Fruit fly (Drosophila melanogaster) whole organism, embryonic: ENCODE data around the gene et.

ENCODE experiments used
- Adf1 ChIP-seq: fragments of 200-800 bp; sonication (Bioruptor generic); IDR thresholded peaks from 2 replicates; pipeline ENCODE4 v1.3.6; 2022; ENCODE audit warnings: missing biosample characterization, missing genetic modification characterization
- B-H1 ChIP-seq: fragments of 200-800 bp; sonication (Bioruptor generic); IDR thresholded peaks from 3 replicates; pipeline ENCODE4 v1.3.6; 2022; ENCODE audit warnings: missing biosample characterization, missing genetic modification characterization
- CG1024 ChIP-seq: fragments of 200-800 bp; sonication (Bioruptor generic); IDR thresholded peaks from 2 replicates; pipeline ENCODE4 v1.3.6; 2022; ENCODE audit warnings: missing biosample characterization, missing genetic modification characterization
- CG10431 ChIP-seq: fragments of 200-800 bp; sonication (Bioruptor generic); optimal IDR thresholded peaks from 3 replicates; lab custom pipeline; 2018; ENCODE audit warnings: missing biosample characterization, mild to moderate bottlenecking, missing genetic modification characterization
- CG12104 ChIP-seq: fragments of 200-800 bp; sonication (Bioruptor generic); optimal IDR thresholded peaks from 3 replicates; lab custom pipeline; 2016; ENCODE audit warnings: missing biosample characterization, missing genetic modification characterization
- CG1233 ChIP-seq: fragments of 200-800 bp; sonication (Bioruptor generic); optimal IDR thresholded peaks from 4 replicates; lab custom pipeline; 2018; ENCODE audit warnings: missing biosample characterization, mild to moderate bottlenecking, missing genetic modification characterization
- CG12659 ChIP-seq: fragments of 200-800 bp; sonication (Bioruptor generic); optimal IDR thresholded peaks from 3 replicates; lab custom pipeline; 2017; ENCODE audit warnings: mild to moderate bottlenecking, missing biosample characterization, missing genetic modification reagents, missing genetic modification characterization
- CG16813 ChIP-seq: fragments of 200-800 bp; sonication (Bioruptor generic); IDR thresholded peaks from 3 replicates; pipeline ENCODE4 v1.3.6; 2022; ENCODE audit warnings: missing biosample characterization, missing genetic modification characterization; ENCODE audit not compliant: partially characterized antibody
- CG17568 ChIP-seq: fragments of 200-800 bp; sonication (Bioruptor generic); optimal IDR thresholded peaks from 2 replicates; lab custom pipeline; 2018; ENCODE audit warnings: missing biosample characterization, mild to moderate bottlenecking, missing genetic modification characterization, moderate library complexity
- CG2678 ChIP-seq: fragments of 200-800 bp; sonication (Bioruptor generic); optimal IDR thresholded peaks from 3 replicates; lab custom pipeline; 2019; ENCODE audit warnings: missing biosample characterization, mild to moderate bottlenecking, missing genetic modification characterization, moderate library complexity
- CG33557 ChIP-seq: fragments of 200-800 bp; sonication (Bioruptor generic); optimal IDR thresholded peaks from 2 replicates; lab custom pipeline; 2019; ENCODE audit warnings: missing biosample characterization, mild to moderate bottlenecking, missing genetic modification characterization, moderate library complexity
- CG4404 ChIP-seq: fragments of 200-800 bp; sonication (Bioruptor generic); IDR thresholded peaks from 2 replicates; pipeline ENCODE4 v1.3.6; 2022; ENCODE audit warnings: missing biosample characterization, missing genetic modification characterization
- CG4730 ChIP-seq: fragments of 200-800 bp; sonication (Bioruptor generic); IDR thresholded peaks from 2 replicates; pipeline ENCODE4 v1.3.6; 2022; ENCODE audit warnings: missing biosample characterization, missing genetic modification characterization
- CG5180 ChIP-seq: fragments of 200-800 bp; sonication (Bioruptor generic); optimal IDR thresholded peaks from 3 replicates; lab custom pipeline; 2017; ENCODE audit warnings: missing biosample characterization, missing genetic modification characterization, mild to moderate bottlenecking, moderate library complexity, missing genetic modification reagents
- CG6689 ChIP-seq: fragments of 200-800 bp; sonication (Bioruptor generic); IDR thresholded peaks from 2 replicates; pipeline ENCODE4 v1.3.6; 2022; ENCODE audit warnings: missing biosample characterization, missing genetic modification characterization
- CG6854 ChIP-seq: fragments of 200-800 bp; sonication (Bioruptor generic); optimal IDR thresholded peaks from 3 replicates; lab custom pipeline; 2017; ENCODE audit warnings: missing biosample characterization, mild to moderate bottlenecking, missing genetic modification characterization
- CG8388 ChIP-seq: fragments of 200-800 bp; sonication (Bioruptor generic); optimal IDR thresholded peaks from 2 replicates; lab custom pipeline; 2019; ENCODE audit warnings: missing biosample characterization, mild to moderate bottlenecking, missing genetic modification characterization, moderate library complexity
- CG9215 ChIP-seq: fragments of 200-800 bp; sonication (Bioruptor generic); IDR thresholded peaks from 2 replicates; pipeline ENCODE4 v1.3.6; 2022; ENCODE audit warnings: missing biosample characterization, missing genetic modification characterization
- CG9437 ChIP-seq: fragments of 200-800 bp; sonication (Bioruptor generic); optimal IDR thresholded peaks from 2 replicates; lab custom pipeline; 2018; ENCODE audit warnings: missing biosample characterization, mild to moderate bottlenecking, missing genetic modification characterization
- Hmx ChIP-seq: fragments of 200-800 bp; sonication (Bioruptor generic); optimal IDR thresholded peaks from 2 replicates; lab custom pipeline; 2016; ENCODE audit warnings: missing biosample characterization, missing genetic modification characterization
- Hr39 ChIP-seq: fragments of >200 bp; optimal IDR thresholded peaks from 2 replicates; lab custom pipeline; 2017
- MBD-R2 ChIP-seq: fragments of 200-800 bp; sonication (Bioruptor generic); IDR thresholded peaks from 2 replicates; pipeline ENCODE4 v1.3.6; 2022; ENCODE audit warnings: missing biosample characterization, missing genetic modification characterization
- MTF-1 ChIP-seq: fragments of 200-800 bp; sonication (Bioruptor generic); optimal IDR thresholded peaks from 2 replicates; lab custom pipeline; 2018; ENCODE audit warnings: missing biosample characterization, mild to moderate bottlenecking, missing genetic modification characterization, borderline replicate concordance
- Med ChIP-seq: fragments of 200-800 bp; sonication (Bioruptor generic); peaks from one replicate; lab custom pipeline; 2016; ENCODE audit warnings: missing biosample characterization, missing genetic modification characterization, mild to moderate bottlenecking, inconsistent platforms, moderate library complexity
- Mrtf ChIP-seq: fragments of 200-800 bp; sonication (Bioruptor generic); IDR thresholded peaks from 3 replicates; pipeline ENCODE4 v1.3.6; 2022; ENCODE audit warnings: missing biosample characterization, missing genetic modification characterization
- Myb ChIP-seq: fragments of 200-800 bp; sonication (Bioruptor generic); optimal IDR thresholded peaks from 2 replicates; lab custom pipeline; 2016; ENCODE audit warnings: missing biosample characterization, missing genetic modification characterization
- Neu2 ChIP-seq: fragments of 200-800 bp; sonication (Bioruptor generic); optimal IDR thresholded peaks from 3 replicates; lab custom pipeline; 2016; ENCODE audit warnings: missing biosample characterization, missing genetic modification characterization, borderline replicate concordance
- Nf-YB ChIP-seq: fragments of 200-800 bp; sonication (Bioruptor generic); optimal IDR thresholded peaks from 3 replicates; lab custom pipeline; 2019; ENCODE audit warnings: missing biosample characterization, mild to moderate bottlenecking, missing genetic modification characterization, moderate library complexity
- PHDP ChIP-seq: fragments of 200-800 bp; sonication (Bioruptor generic); optimal IDR thresholded peaks from 3 replicates; lab custom pipeline; 2018; ENCODE audit warnings: missing biosample characterization, mild to moderate bottlenecking, missing genetic modification characterization, moderate library complexity
- Tbp ChIP-seq: fragments of >200 bp; optimal IDR thresholded peaks from 2 replicates; lab custom pipeline; 2018; ENCODE audit warnings: missing biosample characterization, missing genetic modification characterization
- Vsx1 ChIP-seq: fragments of 200-800 bp; sonication (Bioruptor generic); optimal IDR thresholded peaks from 2 replicates; lab custom pipeline; 2017; ENCODE audit warnings: missing biosample characterization, mild to moderate bottlenecking, missing genetic modification characterization, missing genetic modification reagents
- ara ChIP-seq: fragments of 200-800 bp; sonication (Bioruptor generic); IDR thresholded peaks from 2 replicates; pipeline ENCODE4 v1.3.6; 2022; ENCODE audit warnings: missing biosample characterization, missing genetic modification characterization
- ash1 ChIP-seq: fragments of 200-800 bp; sonication (Bioruptor generic); optimal IDR thresholded peaks from 2 replicates; lab custom pipeline; 2018; ENCODE audit warnings: missing biosample characterization, mild to moderate bottlenecking, missing genetic modification characterization
- bab2 ChIP-seq: fragments of 200-800 bp; sonication (Bioruptor generic); optimal IDR thresholded peaks from 2 replicates; lab custom pipeline; 2016; ENCODE audit warnings: missing biosample characterization, missing genetic modification characterization
- chn ChIP-seq: fragments of 200-800 bp; sonication (Bioruptor generic); optimal IDR thresholded peaks from 2 replicates; lab custom pipeline; 2016; ENCODE audit warnings: missing biosample characterization, missing genetic modification characterization
- corto ChIP-seq: fragments of 200-800 bp; sonication (Bioruptor generic); optimal IDR thresholded peaks from 2 replicates; lab custom pipeline; 2016; ENCODE audit warnings: missing biosample characterization, mild to moderate bottlenecking, missing genetic modification characterization, moderate library complexity
- cwo ChIP-seq: fragments of 200-800 bp; sonication (Bioruptor generic); optimal IDR thresholded peaks from 3 replicates; lab custom pipeline; 2017; ENCODE audit warnings: missing biosample characterization, missing genetic modification characterization, mild to moderate bottlenecking, moderate library complexity, missing genetic modification reagents
- gcm2 ChIP-seq: fragments of 200-800 bp; sonication (Bioruptor generic); optimal IDR thresholded peaks from 2 replicates; lab custom pipeline; 2016; ENCODE audit warnings: missing biosample characterization, missing genetic modification characterization
- gro ChIP-seq: fragments of 200-800 bp; sonication (Bioruptor generic); optimal IDR thresholded peaks from 2 replicates; lab custom pipeline; 2016; ENCODE audit warnings: missing biosample characterization, missing genetic modification characterization
- otp ChIP-seq: fragments of 200-800 bp; sonication (Bioruptor generic); IDR thresholded peaks from 3 replicates; pipeline ENCODE4, ENCODE4 v1.3.6; 2022; ENCODE audit warnings: missing biosample characterization, missing genetic modification characterization
- pho ChIP-seq: fragments of 200-800 bp; sonication (Bioruptor generic); optimal IDR thresholded peaks from 2 replicates; lab custom pipeline; 2016; ENCODE audit warnings: missing biosample characterization, missing genetic modification characterization
- pum ChIP-seq: fragments of 200-800 bp; sonication (Bioruptor generic); optimal IDR thresholded peaks from 2 replicates; lab custom pipeline; 2016; ENCODE audit warnings: missing biosample characterization, missing genetic modification characterization
- row ChIP-seq: fragments of 200-800 bp; sonication (Bioruptor generic); IDR thresholded peaks from 3 replicates; pipeline ENCODE4 v1.3.6; 2022; ENCODE audit warnings: missing biosample characterization, missing genetic modification characterization
- sc ChIP-seq, 3 experiments: fragments of >200 bp in 2 of 3; fragments of 200-800 bp in 1 of 3; sonication (Bioruptor generic) in 1 of 3; optimal IDR thresholded peaks; 2 replicates in 2 of 3; 3 replicates in 1 of 3; lab custom pipeline; 2017; ENCODE audit warnings: mild to moderate bottlenecking in 1 of 3, missing biosample characterization in 1 of 3, missing genetic modification characterization in 1 of 3, missing genetic modification reagents in 1 of 3
- sens ChIP-seq: fragments of 200-800 bp; sonication (Bioruptor generic); peaks from one replicate; lab custom pipeline; 2016; ENCODE audit warnings: missing biosample characterization, missing genetic modification characterization
- tgo ChIP-seq: fragments of 200-800 bp; sonication (Bioruptor generic); IDR thresholded peaks from 3 replicates; pipeline ENCODE4 v1.3.6; 2022; ENCODE audit warnings: missing biosample characterization, missing genetic modification characterization
- tll ChIP-seq, 2 experiments: fragments of 200-800 bp in 1 of 2; fragments of >200 bp in 1 of 2; sonication (Bioruptor generic) in 1 of 2; optimal IDR thresholded peaks; 2 replicates each; lab custom pipeline; 2017 to 2019; ENCODE audit warnings: missing biosample characterization in 2 of 2, missing genetic modification characterization in 2 of 2, mild to moderate bottlenecking in 1 of 2, moderate library complexity in 1 of 2
- tna ChIP-seq: fragments of 200-800 bp; sonication (Bioruptor generic); IDR thresholded peaks from 2 replicates; pipeline ENCODE4 v1.3.6; 2022; ENCODE audit warnings: missing biosample characterization, missing genetic modification characterization; ENCODE audit not compliant: partially characterized antibody
- yki ChIP-seq: fragments of >200 bp; optimal IDR thresholded peaks from 3 replicates; lab custom pipeline; 2018

The et gene

DNA sequence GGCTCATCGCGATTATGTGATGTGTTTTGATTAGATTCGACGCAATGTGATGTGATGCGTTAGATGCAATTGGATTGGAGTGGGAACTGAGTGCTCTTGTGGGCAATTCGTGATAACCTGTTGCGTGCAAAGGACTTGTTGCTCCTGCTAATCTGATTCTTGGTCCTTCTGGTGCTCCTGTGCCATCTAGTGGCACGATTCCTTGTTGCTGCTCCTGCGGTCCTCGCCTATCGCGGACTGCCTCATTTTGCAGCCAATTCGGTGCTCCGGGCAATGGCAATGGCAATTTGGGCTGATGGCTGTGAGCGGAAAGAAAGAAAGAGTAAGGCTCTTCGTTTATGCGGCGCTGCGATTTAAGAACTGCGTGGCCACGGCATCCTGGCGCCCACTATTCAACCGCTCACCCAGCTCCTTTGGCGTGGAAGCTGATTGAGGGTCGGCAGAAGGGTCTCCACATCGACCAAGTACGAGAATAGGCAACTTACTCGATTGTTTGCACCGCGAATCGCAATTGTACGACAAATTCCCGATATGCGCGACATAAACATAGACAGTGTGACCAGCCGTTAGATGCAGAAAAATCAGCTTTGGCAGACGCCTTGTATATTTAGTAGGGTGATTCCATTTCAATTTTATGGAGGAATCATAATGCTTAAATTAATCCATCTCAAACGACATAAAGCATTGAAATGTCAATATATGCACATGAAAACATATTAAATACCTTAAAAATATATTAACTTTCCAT, 17.4 kb upstream of the et start, which contains the start of gene Mer (continued):
- peak; percentile 49; the same call in 1 of the 2 replicates for TF ChIP-seq CG1024 (GFP tag; lab: Robert Waterston, UW)
- no peak for TF ChIP-seq Vsx1 (GFP tag; lab: Kevin White, UChicago)
- no peak for TF ChIP-seq tll (GFP tag; optimal IDR thresholded peaks at IDR 0.05; lab: Kevin White, UChicago)
- TF ChIP-seq pho (GFP tag; lab: Kevin White, UChicago): peak; percentile 72
- TF ChIP-seq Tbp (GFP tag; lab: Kevin White, UChicago): no peak
- no peak for TF ChIP-seq CG16813 (GFP tag; lab: Robert Waterston, UW)
- TF ChIP-seq ash1 (GFP tag; lab: Kevin White, UChicago): peak; percentile 33
- peak; percentile 66 for TF ChIP-seq CG9215 (GFP tag; lab: Robert Waterston, UW)
- TF ChIP-seq ara: peak; percentile 78
- TF ChIP-seq CG10431 (GFP tag; lab: Kevin White, UChicago): peak; percentile 60
- peak; percentile 79 for TF ChIP-seq gro (GFP tag; lab: Kevin White, UChicago)
- peak; percentile 81 for TF ChIP-seq bab2
- TF ChIP-seq CG1233 (GFP tag; lab: Kevin White, UChicago): peak; percentile 75
- TF ChIP-seq CG5180 (GFP tag; lab: Kevin White, UChicago): peak; percentile 63
- TF ChIP-seq Myb (GFP tag; lab: Kevin White, UChicago): peak; percentile 71
- TF ChIP-seq CG12104 (GFP tag; lab: Kevin White, UChicago): peak; percentile 6
- peak; percentile 89 for TF ChIP-seq PHDP (tag; lab: Kevin White, UChicago)
- peak; percentile 63 for TF ChIP-seq gcm2 (GFP tag; lab: Kevin White, UChicago)
- peak; percentile 75 for TF ChIP-seq CG6854 (GFP tag; lab: Kevin White, UChicago)
- TF ChIP-seq Med (GFP tag; lab: Kevin White, UChicago): peak; percentile 99
- TF ChIP-seq CG4404 (GFP tag; lab: Robert Waterston, UW): peak; percentile 60
- TF ChIP-seq tgo (GFP tag; lab: Robert Waterston, UW): peak; percentile 79
- TF ChIP-seq Mrtf (GFP tag; lab: Robert Waterston, UW): peak; percentile 85
- TF ChIP-seq CG6689: peak; percentile 74
- peak; percentile 49; the same call in 2 of the 3 replicates for TF ChIP-seq B-H1 (GFP tag; lab: Robert Waterston, UW)
- peak; percentile 62 for TF ChIP-seq Neu2 (GFP tag; lab: Kevin White, UChicago)
- peak; percentile 95 for TF ChIP-seq sens (GFP tag; lab: Kevin White, UChicago)
- peak; percentile 96 for TF ChIP-seq row (GFP tag; lab: Robert Waterston, UW)
- peak; percentile 88 for TF ChIP-seq MBD-R2
- TF ChIP-seq CG12659 (GFP tag; lab: Kevin White, UChicago): peak; percentile 90
- peak; percentile 73 for TF ChIP-seq CG8388 (GFP tag; lab: Kevin White, UChicago)
- TF ChIP-seq CG9437: peak; percentile 57
- peak; percentile 41 for TF ChIP-seq yki (lab: Kevin White, UChicago)
- peak; percentile 38; the same call in 1 of the 2 replicates for TF ChIP-seq tna (GFP tag; lab: Robert Waterston, UW)
- peak; percentile 51 for TF ChIP-seq CG17568 (GFP tag; lab: Kevin White, UChicago)
- TF ChIP-seq cwo (GFP tag; lab: Kevin White, UChicago): peak; percentile 77
- no peak for TF ChIP-seq Hr39 (lab: Kevin White, UChicago)
- peak; percentile 6 for TF ChIP-seq corto (GFP tag; lab: Kevin White, UChicago)
- TF ChIP-seq otp (GFP tag; lab: Robert Waterston, UW): peak; percentile 76; the same call in 2 of the 3 replicates
- TF ChIP-seq CG4730 (GFP tag; lab: Robert Waterston, UW): peak; percentile 67
- TF ChIP-seq MTF-1 (GFP tag; lab: Kevin White, UChicago): peak; percentile 71
- peak; percentile 73 for TF ChIP-seq CG33557
- TF ChIP-seq Hmx (GFP tag; lab: Kevin White, UChicago): peak; percentile 49
- TF ChIP-seq Nf-YB (GFP tag; lab: Kevin White, UChicago): peak; percentile 68
- TF ChIP-seq CG2678 (tag; lab: Kevin White, UChicago): peak; percentile 88
- TF ChIP-seq chn (GFP tag; lab: Kevin White, UChicago): peak; percentile 77
- no peak for TF ChIP-seq sc (optimal IDR thresholded peaks at IDR 0.05; lab: Kevin White, UChicago)
- no peak for TF ChIP-seq sc (GFP tag; optimal IDR thresholded peaks at IDR 0.05; lab: Kevin White, UChicago)
- peak; percentile 78 for TF ChIP-seq pum (GFP tag; lab: Kevin White, UChicago)
- TF ChIP-seq Adf1 (GFP tag; lab: Robert Waterston, UW): peak; percentile 45
